Fruit fly (Drosophila melanogaster) whole organism, prepupa: ENCODE data around the gene CG43218.

Experiments
- CG10631 ChIP-seq: fragments of 200-800 bp; sonication (Bioruptor generic); optimal IDR thresholded peaks from 2 replicates; lab custom pipeline; 2016; ENCODE audit warnings: missing biosample characterization, missing genetic modification characterization
- CG11294 ChIP-seq: fragments of 200-800 bp; sonication (Bioruptor generic); IDR thresholded peaks from 2 replicates; pipeline ENCODE4 v1.3.6; 2022; ENCODE audit warnings: missing biosample characterization, missing genetic modification characterization
- CG11762 ChIP-seq: fragments of 200-800 bp; sonication (Bioruptor generic); optimal IDR thresholded peaks from 3 replicates; lab custom pipeline; 2016; ENCODE audit warnings: missing biosample characterization, missing genetic modification characterization; ENCODE audit not compliant: insufficient read depth
- CG15336 ChIP-seq: fragments of 200-800 bp; sonication (Bioruptor generic); IDR thresholded peaks from 2 replicates; pipeline ENCODE4 v1.3.6; 2022; ENCODE audit warnings: missing biosample characterization, missing genetic modification characterization
- CG1621 ChIP-seq: fragments of 200-800 bp; sonication (Bioruptor generic); optimal IDR thresholded peaks from 3 replicates; lab custom pipeline; 2018; ENCODE audit warnings: missing biosample characterization, mild to moderate bottlenecking, missing genetic modification characterization
- CG16779 ChIP-seq: fragments of 200-800 bp; sonication (Bioruptor generic); optimal IDR thresholded peaks from 3 replicates; lab custom pipeline; 2017; ENCODE audit warnings: missing biosample characterization, mild to moderate bottlenecking, missing genetic modification characterization
- CG31627 ChIP-seq: fragments of 200-800 bp; sonication (Bioruptor generic); optimal IDR thresholded peaks from 3 replicates; lab custom pipeline; 2016; ENCODE audit warnings: missing biosample characterization, missing genetic modification characterization
- CG32006 ChIP-seq: fragments of 200-800 bp; sonication (Bioruptor generic); optimal IDR thresholded peaks from 3 replicates; lab custom pipeline; 2017; ENCODE audit warnings: missing biosample characterization, mild to moderate bottlenecking, missing genetic modification characterization
- CG34406 ChIP-seq: fragments of 200-800 bp; sonication (Bioruptor generic); optimal IDR thresholded peaks from 3 replicates; lab custom pipeline; 2016; ENCODE audit warnings: missing biosample characterization, missing genetic modification characterization
- CG3919 ChIP-seq: fragments of 200-800 bp; sonication (Bioruptor generic); optimal IDR thresholded peaks from 3 replicates; lab custom pipeline; 2016; ENCODE audit warnings: missing biosample characterization, missing genetic modification characterization
- CG4318 ChIP-seq: fragments of 200-800 bp; sonication (Bioruptor generic); optimal IDR thresholded peaks from 3 replicates; lab custom pipeline; 2017; ENCODE audit warnings: missing biosample characterization, mild to moderate bottlenecking, missing genetic modification characterization
- CG6163 ChIP-seq: fragments of 200-800 bp; sonication (Bioruptor generic); IDR thresholded peaks from 3 replicates; pipeline ENCODE4 v1.3.6; 2022; ENCODE audit warnings: missing biosample characterization, missing genetic modification characterization
- CG6276 ChIP-seq: fragments of 200-800 bp; sonication (Bioruptor generic); optimal IDR thresholded peaks from 2 replicates; lab custom pipeline; 2017; ENCODE audit warnings: missing biosample characterization, mild to moderate bottlenecking, missing genetic modification characterization
- CG6792 ChIP-seq: fragments of 200-800 bp; sonication (Bioruptor generic); optimal IDR thresholded peaks from 3 replicates; lab custom pipeline; 2016; ENCODE audit warnings: missing biosample characterization, missing genetic modification characterization
- CG6808 ChIP-seq: fragments of 200-800 bp; sonication (Bioruptor generic); optimal IDR thresholded peaks from 3 replicates; lab custom pipeline; 2017; ENCODE audit warnings: missing biosample characterization, missing genetic modification characterization, mild to moderate bottlenecking, moderate library complexity, missing genetic modification reagents
- CG6854 ChIP-seq: fragments of 200-800 bp; sonication (Bioruptor generic); optimal IDR thresholded peaks from 2 replicates; lab custom pipeline; 2017; ENCODE audit warnings: missing biosample characterization, mild to moderate bottlenecking, missing genetic modification characterization
- CG8119 ChIP-seq: fragments of 200-800 bp; sonication (Bioruptor generic); IDR thresholded peaks from 3 replicates; pipeline ENCODE4 v1.3.6; 2022; ENCODE audit warnings: missing biosample characterization, missing genetic modification characterization
- CG8632 ChIP-seq: fragments of 200-800 bp; sonication (Bioruptor generic); optimal IDR thresholded peaks from 3 replicates; lab custom pipeline; 2016; ENCODE audit warnings: missing biosample characterization, missing genetic modification characterization
- CG9139 ChIP-seq: fragments of 200-800 bp; sonication (Bioruptor generic); optimal IDR thresholded peaks from 3 replicates; lab custom pipeline; 2017; ENCODE audit warnings: missing biosample characterization, mild to moderate bottlenecking, missing genetic modification characterization
- Eip75B ChIP-seq: fragments of 200-800 bp; sonication (Bioruptor generic); optimal IDR thresholded peaks from 3 replicates; lab custom pipeline; 2016; ENCODE audit warnings: missing biosample characterization, missing genetic modification characterization
- Eip78C ChIP-seq: fragments of 200-800 bp; sonication (Bioruptor generic); peaks from one replicate; lab custom pipeline; 2016; ENCODE audit warnings: missing biosample characterization, missing genetic modification characterization
- Eip93F ChIP-seq: fragments of 200-800 bp; sonication (Bioruptor generic); optimal IDR thresholded peaks from 2 replicates; lab custom pipeline; 2016; ENCODE audit warnings: missing biosample characterization, mild to moderate bottlenecking, missing genetic modification characterization
- Ets96B ChIP-seq: fragments of 200-800 bp; optimal IDR thresholded peaks from 2 replicates; lab custom pipeline; 2019; ENCODE audit warnings: missing biosample characterization, mild to moderate bottlenecking, missing genetic modification characterization, moderate library complexity
- Gug ChIP-seq: fragments of 200-800 bp; sonication (Bioruptor generic); IDR thresholded peaks from 2 replicates; pipeline ENCODE4 v1.3.6; 2022; ENCODE audit warnings: missing biosample characterization, missing genetic modification characterization
- Hr38 ChIP-seq: sonication (Bioruptor generic); optimal IDR thresholded peaks from 2 replicates; lab custom pipeline; 2016; ENCODE audit warnings: missing biosample characterization, missing genetic modification characterization
- Hr39 ChIP-seq: fragments of 200-800 bp; sonication (Bioruptor generic); optimal IDR thresholded peaks from 2 replicates; lab custom pipeline; 2016; ENCODE audit warnings: missing biosample characterization, missing genetic modification characterization
- Hr4 ChIP-seq: fragments of 200-800 bp; sonication (Bioruptor generic); optimal IDR thresholded peaks from 3 replicates; lab custom pipeline; 2016; ENCODE audit warnings: missing biosample characterization, missing genetic modification characterization
- Lpt ChIP-seq: fragments of 200-800 bp; sonication (Bioruptor generic); optimal IDR thresholded peaks from 3 replicates; lab custom pipeline; 2016; ENCODE audit warnings: missing biosample characterization, missing genetic modification characterization
- OdsH ChIP-seq: fragments of 200-800 bp; sonication (Bioruptor generic); optimal IDR thresholded peaks from 3 replicates; lab custom pipeline; 2016; ENCODE audit warnings: missing biosample characterization, missing genetic modification characterization
- Smox ChIP-seq: fragments of 200-800 bp; sonication (Bioruptor generic); optimal IDR thresholded peaks from 3 replicates; lab custom pipeline; 2016; ENCODE audit warnings: missing biosample characterization, missing genetic modification characterization
- Sox102F ChIP-seq: fragments of 200-800 bp; sonication (Bioruptor generic); optimal IDR thresholded peaks from 2 replicates; lab custom pipeline; 2016; ENCODE audit warnings: missing biosample characterization, mild to moderate bottlenecking, missing genetic modification characterization
- Sox14 ChIP-seq: fragments of 200-800 bp; sonication (Bioruptor generic); optimal IDR thresholded peaks from 3 replicates; lab custom pipeline; 2016; ENCODE audit warnings: missing biosample characterization, missing genetic modification characterization
- achi ChIP-seq: fragments of 200-800 bp; sonication (Bioruptor generic); optimal IDR thresholded peaks from 3 replicates; lab custom pipeline; 2016; ENCODE audit warnings: missing biosample characterization, missing genetic modification characterization
- acj6 ChIP-seq: fragments of 200-800 bp; sonication (Bioruptor generic); optimal IDR thresholded peaks from 3 replicates; lab custom pipeline; 2016; ENCODE audit warnings: missing biosample characterization, missing genetic modification characterization
- cyc ChIP-seq: fragments of 200-800 bp; sonication (Bioruptor generic); optimal IDR thresholded peaks from 3 replicates; lab custom pipeline; 2016; ENCODE audit warnings: missing biosample characterization, missing genetic modification characterization
- dac ChIP-seq: fragments of 200-800 bp; sonication (Bioruptor generic); optimal IDR thresholded peaks from 2 replicates; lab custom pipeline; 2017; ENCODE audit warnings: missing biosample characterization, mild to moderate bottlenecking, missing genetic modification characterization
- dsx ChIP-seq: fragments of 200-800 bp; optimal IDR thresholded peaks from 3 replicates; lab custom pipeline; 2019; ENCODE audit warnings: missing biosample characterization, mild to moderate bottlenecking, missing genetic modification characterization, moderate library complexity; ENCODE audit not compliant: poor library complexity, severe bottlenecking
- eg ChIP-seq: fragments of 200-800 bp; sonication (Bioruptor generic); IDR thresholded peaks from 3 replicates; pipeline ENCODE4 v1.3.6; 2022; ENCODE audit warnings: missing biosample characterization, missing genetic modification characterization
- esn ChIP-seq: fragments of 200-800 bp; sonication (Bioruptor generic); optimal IDR thresholded peaks from 2 replicates; lab custom pipeline; 2016; ENCODE audit warnings: missing biosample characterization, mild to moderate bottlenecking, missing genetic modification characterization, moderate library complexity
- fd59A ChIP-seq: fragments of 200-800 bp; sonication (Bioruptor generic); optimal IDR thresholded peaks from 2 replicates; lab custom pipeline; 2017; ENCODE audit warnings: missing biosample characterization, mild to moderate bottlenecking, missing genetic modification characterization, missing genetic modification reagents
- lz ChIP-seq: fragments of 200-800 bp; sonication (Bioruptor generic); optimal IDR thresholded peaks from 3 replicates; lab custom pipeline; 2016; ENCODE audit warnings: missing biosample characterization, missing genetic modification characterization
- net ChIP-seq: fragments of 200-800 bp; sonication (Bioruptor generic); optimal IDR thresholded peaks from 3 replicates; lab custom pipeline; 2016; ENCODE audit warnings: missing biosample characterization, missing genetic modification characterization
- pdm3 ChIP-seq: fragments of 200-800 bp; sonication (Bioruptor generic); optimal IDR thresholded peaks from 3 replicates; lab custom pipeline; 2016; ENCODE audit warnings: missing biosample characterization, missing genetic modification characterization
- salr ChIP-seq, 2 experiments: fragments of 200-800 bp; sonication (Bioruptor generic); optimal IDR thresholded peaks; 3 replicates each; lab custom pipeline; 2016 to 2018; ENCODE audit warnings: missing biosample characterization in 2 of 2, missing genetic modification characterization in 2 of 2, mild to moderate bottlenecking in 1 of 2
- svp ChIP-seq: fragments of 200-800 bp; sonication (Bioruptor generic); peaks from one replicate; lab custom pipeline; 2016; ENCODE audit warnings: missing biosample characterization, missing genetic modification characterization

The CG43218 gene

dm6 chr3L:21229764-21230163 lies 28.1 kb upstream of the CG43218 start:
- TF ChIP-seq Hr38 (no peak), CG6163 (GFP tag; lab: Robert Waterston, UW) (peak; percentile 60), Sox102F (GFP tag; lab: Kevin White, UChicago) (no peak), CG11762 (GFP tag; lab: Kevin White, UChicago) (peak; percentile 19), eg (peak; percentile 82), Hr39 (GFP tag; lab: Kevin White, UChicago) (no peak), CG15336 (GFP tag; lab: Robert Waterston, UW) (peak; percentile 89), CG10631 (GFP tag; lab: Kevin White, UChicago) (no peak), CG11294 (GFP tag; lab: Robert Waterston, UW) (peak; percentile 29; the same call in 1 of the 2 replicates), Gug (GFP tag; lab: Robert Waterston, UW) (peak; percentile 62), CG6276 (peak; percentile 88), dac (GFP tag; lab: Kevin White, UChicago) (peak; percentile 78), Eip78C (GFP tag; lab: Kevin White, UChicago) (peak; percentile 89), achi (GFP tag; lab: Kevin White, UChicago) (peak; percentile 51), CG16779 (tag; lab: Kevin White, UChicago) (peak; percentile 12), CG8119 (GFP tag; lab: Robert Waterston, UW) (peak; percentile 89), pdm3 (GFP tag; lab: Kevin White, UChicago) (peak; percentile 57), Eip93F (GFP tag; lab: Kevin White, UChicago) (no peak), CG3919 (peak; percentile 29), CG32006 (GFP tag; lab: Kevin White, UChicago) (peak; percentile 90), Sox14 (GFP tag; lab: Kevin White, UChicago) (peak; percentile 11), CG4318 (GFP tag; lab: Kevin White, UChicago) (peak; percentile 83), Hr4 (peak; percentile 92), OdsH (GFP tag; lab: Kevin White, UChicago) (peak; percentile 52), Lpt (GFP tag; lab: Kevin White, UChicago) (peak; percentile 83), CG6854 (GFP tag; lab: Kevin White, UChicago) (no peak), Eip75B (GFP tag; lab: Kevin White, UChicago) (no peak), salr (GFP tag; optimal IDR thresholded peaks at IDR 0.05; lab: Kevin White, UChicago) (peak in 1 of 2 experiments; percentile 69), net (GFP tag; lab: Kevin White, UChicago) (peak; percentile 68)

DNA sequence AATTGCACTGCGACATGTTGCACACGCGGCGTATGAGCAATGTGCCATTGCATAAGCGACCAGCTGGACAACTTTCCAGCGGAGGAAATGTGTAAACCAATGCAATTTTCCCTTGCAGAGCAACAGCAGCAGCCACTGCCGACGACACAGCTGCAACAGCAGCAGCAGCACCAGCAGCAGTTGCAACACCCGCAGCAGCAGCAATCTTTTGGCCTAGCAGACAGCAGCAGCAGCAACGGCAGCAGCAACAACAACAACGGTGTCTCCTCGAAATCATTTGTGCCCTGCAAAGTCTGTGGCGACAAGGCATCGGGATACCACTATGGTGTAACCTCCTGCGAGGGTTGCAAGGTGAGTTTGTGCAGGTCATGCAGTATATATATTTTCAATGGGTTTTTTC lies 27.1 kb upstream of the CG43218 start:
- TF ChIP-seq svp (GFP tag; lab: Kevin White, UChicago): no peak
- TF ChIP-seq Ets96B (tag; lab: Kevin White, UChicago): no peak
- TF ChIP-seq CG10631 (GFP tag; lab: Kevin White, UChicago): no peak
- TF ChIP-seq Sox102F (GFP tag; lab: Kevin White, UChicago): no peak
- TF ChIP-seq CG9139 (GFP tag; lab: Kevin White, UChicago): no peak
- TF ChIP-seq Smox (GFP tag; lab: Kevin White, UChicago): no peak
- TF ChIP-seq CG1621 (tag; lab: Kevin White, UChicago): no peak
- TF ChIP-seq fd59A (GFP tag; lab: Kevin White, UChicago): no peak
- no peak for TF ChIP-seq lz (GFP tag; lab: Kevin White, UChicago)
- TF ChIP-seq Hr38: no peak
- no peak for TF ChIP-seq CG6792 (GFP tag; lab: Kevin White, UChicago)
- TF ChIP-seq achi (GFP tag; lab: Kevin White, UChicago): no peak
- no peak for TF ChIP-seq salr (GFP tag; optimal IDR thresholded peaks at IDR 0.05; lab: Kevin White, UChicago)
- no peak for TF ChIP-seq Eip93F (GFP tag; lab: Kevin White, UChicago)
- no peak for TF ChIP-seq CG31627 (GFP tag; lab: Kevin White, UChicago)

- TF ChIP-seq salr (GFP tag; optimal IDR thresholded peaks at IDR 0.05; lab: Kevin White, UChicago) (peak in 1 of 2 experiments; percentile 70), CG1621 (tag; lab: Kevin White, UChicago) (no peak), Sox102F (GFP tag; lab: Kevin White, UChicago) (no peak), CG15336 (GFP tag; lab: Robert Waterston, UW) (peak; percentile 83), OdsH (GFP tag; lab: Kevin White, UChicago) (peak; percentile 12), CG34406 (GFP tag; lab: Kevin White, UChicago) (no peak), dsx (no peak), esn (GFP tag; lab: Kevin White, UChicago) (no peak), Hr39 (GFP tag; lab: Kevin White, UChicago) (no peak), CG8632 (no peak), Gug (GFP tag; lab: Robert Waterston, UW) (peak; percentile 21; the same call in 1 of the 2 replicates), cyc (GFP tag; lab: Kevin White, UChicago) (no peak), svp (GFP tag; lab: Kevin White, UChicago) (no peak), Lpt (GFP tag; lab: Kevin White, UChicago) (peak; percentile 75), CG11294 (GFP tag; lab: Robert Waterston, UW) (0 out of 2 replicates have a peak, but pooled peaks have one; percentile 17), achi (GFP tag; lab: Kevin White, UChicago) (peak; percentile 4), acj6 (no peak), CG32006 (GFP tag; lab: Kevin White, UChicago) (peak; percentile 73), CG6808 (GFP tag; lab: Kevin White, UChicago) (peak; percentile 6), net (GFP tag; lab: Kevin White, UChicago) (peak; percentile 36), CG8119 (GFP tag; lab: Robert Waterston, UW) (peak; percentile 85), CG6163 (GFP tag; lab: Robert Waterston, UW) (peak; percentile 69; the same call in 1 of the 3 replicates)
Observed at dm6 chr3L:21236959-21237551, 20.8 kb upstream of the CG43218 start.
